Worm (Caenorhabditis elegans): ENCODE results near the gene F47D12.9.

F47D12.9 gene

DNA sequence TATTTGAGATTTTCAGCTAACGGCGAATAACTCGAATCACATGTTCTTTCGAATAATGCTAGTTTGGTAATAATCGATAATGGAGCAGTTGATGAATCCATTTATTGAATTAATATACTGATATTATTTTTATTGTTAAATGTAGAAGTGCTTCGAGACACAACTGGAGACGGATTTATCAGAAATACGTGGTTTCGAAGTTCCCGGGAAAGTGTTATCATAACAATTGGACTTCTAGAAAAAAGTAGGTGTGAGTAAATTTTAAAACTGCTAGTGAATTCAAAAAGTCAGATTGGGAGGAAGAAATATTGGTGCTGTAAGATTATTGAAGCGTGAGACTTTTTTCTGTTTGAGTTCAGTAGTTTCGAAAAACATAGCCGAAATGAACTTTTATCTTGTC, 43.1 kb downstream of the F47D12.9 start, which contains the start of gene srg-2:
TSS of gene srg-2 (minus strand) at position 101 of the 400 bp plus-strand sequence.
- TF ChIP-seq D2030.7 (GFP tag; IDR thresholded peaks at IDR 0.05): no peak
- TF ChIP-seq hmg-1.2 (GFP tag; IDR thresholded peaks at IDR 0.05): no peak
- no peak for TF ChIP-seq madf-3 (GFP tag; IDR thresholded peaks at IDR 0.05)
- no peak for TF ChIP-seq F49E8.2 (tag; optimal IDR thresholded peaks at IDR 0.05; ENCODE audit: insufficient read depth)
- no peak for TF ChIP-seq ztf-28 (GFP tag; IDR thresholded peaks at IDR 0.05)
- TF ChIP-seq Y67H2A.10 (GFP tag; conservative IDR thresholded peaks at IDR 0.05): no peak
- TF ChIP-seq attf-5 (GFP tag; optimal IDR thresholded peaks at IDR 0.05): no peak
- no peak for TF ChIP-seq somi-1 (GFP tag; optimal IDR thresholded peaks at IDR 0.05)
- TF ChIP-seq die-1 (tag; optimal IDR thresholded peaks at IDR 0.05): no peak
- TF ChIP-seq mcd-1 (GFP tag; IDR thresholded peaks at IDR 0.05): no peak
- no peak for TF ChIP-seq lin-35 (GFP tag; optimal IDR thresholded peaks at IDR 0.05)
- no peak for TF ChIP-seq F22D6.2 (tag; optimal IDR thresholded peaks at IDR 0.05)

ce11 chrIII:6258262-6258661, 44.9 kb downstream of the F47D12.9 start, which contains the start of gene srg-1:
srg-1 (minus strand) TSS chrIII:6258362.
- TF ChIP-seq ceh-100 (GFP tag; IDR thresholded peaks at IDR 0.05): no peak
- TF ChIP-seq zfh-2 (GFP tag; conservative IDR thresholded peaks at IDR 0.05): no peak
- TF ChIP-seq F37B4.10 (GFP tag; IDR thresholded peaks at IDR 0.05): no peak
- no peak for TF ChIP-seq snpc-1.3 (tag; optimal IDR thresholded peaks at IDR 0.05; ENCODE audit: insufficient read depth)
- no peak for TF ChIP-seq ZK185.1 (tag; optimal IDR thresholded peaks at IDR 0.05; ENCODE audit: poor library complexity, severe bottlenecking)
- TF ChIP-seq ceh-40 (GFP tag; IDR thresholded peaks at IDR 0.05): no peak
- no peak for TF ChIP-seq mxl-1 (tag; optimal IDR thresholded peaks at IDR 0.05)
- TF ChIP-seq xnd-1 (tag; optimal IDR thresholded peaks at IDR 0.05): no peak
- no peak for TF ChIP-seq madf-3 (GFP tag; IDR thresholded peaks at IDR 0.05)
- no peak for TF ChIP-seq lin-40 (tag; optimal IDR thresholded peaks at IDR 0.05)
- TF ChIP-seq B0035.1 (tag; optimal IDR thresholded peaks at IDR 0.05): no peak
- TF ChIP-seq egl-44 (GFP tag; IDR thresholded peaks at IDR 0.05): no peak
- no peak for TF ChIP-seq mes-4 (tag; optimal IDR thresholded peaks at IDR 0.05)
- no peak for TF ChIP-seq tlf-1 (GFP tag; optimal IDR thresholded peaks at IDR 0.05)
- TF ChIP-seq hmg-1.2 (GFP tag; IDR thresholded peaks at IDR 0.05): no peak
- no peak for TF ChIP-seq lir-1 (GFP tag; conservative IDR thresholded peaks at IDR 0.05)
- no peak for TF ChIP-seq D2030.7 (GFP tag; IDR thresholded peaks at IDR 0.05)

- TF ChIP-seq atf-7 (tag; optimal IDR thresholded peaks at IDR 0.05) (no peak), snpc-1.1 (tag; optimal IDR thresholded peaks at IDR 0.05; ENCODE audit: insufficient read depth) (no peak), let-607 (tag; optimal IDR thresholded peaks at IDR 0.05) (no peak), Y67H2A.10 (GFP tag; conservative IDR thresholded peaks at IDR 0.05) (no peak), madf-8 (GFP tag; conservative IDR thresholded peaks at IDR 0.05) (no peak), nfya-1 (tag; optimal IDR thresholded peaks at IDR 0.05; ENCODE audit: borderline replicate concordance, insufficient read depth) (no peak), Y56A3A.18 (GFP tag; IDR thresholded peaks at IDR 0.05) (no peak), F37B4.10 (GFP tag; IDR thresholded peaks at IDR 0.05) (no peak), nhr-27 (tag; optimal IDR thresholded peaks at IDR 0.05) (no peak), lin-35 (GFP tag; optimal IDR thresholded peaks at IDR 0.05) (no peak), lir-1 (GFP tag; conservative IDR thresholded peaks at IDR 0.05) (no peak), mes-4 (tag; optimal IDR thresholded peaks at IDR 0.05) (no peak), Y53F4B.3 (GFP tag; IDR thresholded peaks at IDR 0.05) (no peak)
Measured at ce11 chrIII:6256675-6257074, 46.5 kb downstream of the F47D12.9 start, which contains the start of gene srg-9. srg-9 (minus strand) TSS chrIII:6256775.
